Worm (Caenorhabditis elegans) whole organism, young adult: Measurements from ENCODE around the gene ZC155.2.

ENCODE experiments used
- B0019.2 ChIP-seq: fragments of 200-800 bp; sonication (Bioruptor generic); conservative IDR thresholded peaks from 2 replicates; pipeline ENCODE4 v1.3.6; 2022; ENCODE audit warnings: missing genetic modification reagents, missing genetic modification characterization, missing compliant biosample characterization
- B0261.1 ChIP-seq: sonication (generic microtip); optimal IDR thresholded peaks from 2 replicates; lab custom pipeline; 2016; ENCODE audit warnings: mild to moderate bottlenecking, missing genetic modification characterization, moderate library complexity, missing compliant biosample characterization
- F10E7.11 ChIP-seq: sonication (generic microtip); optimal IDR thresholded peaks from 2 replicates; lab custom pipeline; 2017; ENCODE audit warnings: mild to moderate bottlenecking, missing genetic modification characterization, moderate library complexity, missing compliant biosample characterization
- F22D6.2 ChIP-seq: sonication (generic microtip); optimal IDR thresholded peaks from 2 replicates; lab custom pipeline; 2016; ENCODE audit warnings: mild to moderate bottlenecking, missing genetic modification characterization, missing compliant biosample characterization
- F55B11.4 ChIP-seq: sonication (generic microtip); optimal IDR thresholded peaks from 2 replicates; lab custom pipeline; 2016; ENCODE audit warnings: missing compliant biosample characterization, missing genetic modification characterization, borderline replicate concordance; ENCODE audit not compliant: insufficient read depth
- K11D2.4 ChIP-seq: fragments of 200-800 bp; sonication (Bioruptor generic); IDR thresholded peaks from 2 replicates; pipeline ENCODE4 v1.3.6; 2022; ENCODE audit warnings: missing genetic modification reagents, missing genetic modification characterization, missing compliant biosample characterization
- T07F8.4 ChIP-seq: sonication (generic microtip); optimal IDR thresholded peaks from 2 replicates; lab custom pipeline; 2016; ENCODE audit warnings: mild to moderate bottlenecking, missing genetic modification characterization, moderate library complexity, missing compliant biosample characterization
- Y56A3A.18 ChIP-seq: fragments of 200-800 bp; sonication (Bioruptor generic); IDR thresholded peaks from 2 replicates; pipeline ENCODE4 v1.3.6; 2022; ENCODE audit warnings: missing genetic modification reagents, missing genetic modification characterization, missing compliant biosample characterization
- ama-1 ChIP-seq, 3 experiments: fragments of 150-350 bp in 1 of 3; sonication (generic microtip) in 2 of 3; optimal IDR thresholded peaks; 2 replicates each; lab custom pipeline; 2014 to 2018; ENCODE audit warnings: missing biosample characterization in 2 of 3, missing genetic modification characterization in 2 of 3, missing genetic modification reagents in 2 of 3
- bed-2 ChIP-seq: fragments of 200-800 bp; sonication (Bioruptor generic); IDR thresholded peaks from 2 replicates; pipeline ENCODE4 v1.3.6; 2022; ENCODE audit warnings: missing genetic modification reagents, missing genetic modification characterization, missing compliant biosample characterization
- ccch-3 ChIP-seq: fragments of 200-800 bp; sonication (Bioruptor generic); optimal IDR thresholded peaks from 2 replicates; lab custom pipeline; 2018; ENCODE audit warnings: mild to moderate bottlenecking, missing genetic modification characterization, missing compliant biosample characterization
- ceh-40 ChIP-seq: fragments of 200-800 bp; sonication (Bioruptor generic); IDR thresholded peaks from 2 replicates; pipeline ENCODE4 v1.3.6; 2022; ENCODE audit warnings: missing genetic modification characterization, missing compliant biosample characterization
- ceh-91 ChIP-seq: fragments of 200-800 bp; sonication (Bioruptor generic); IDR thresholded peaks from 2 replicates; pipeline ENCODE4 v1.3.6; 2022; ENCODE audit warnings: missing genetic modification reagents, missing genetic modification characterization, missing compliant biosample characterization
- dpl-1 ChIP-seq: fragments of 150-350 bp; optimal IDR thresholded peaks from 2 replicates; lab custom pipeline; 2014; ENCODE audit warnings: missing biosample characterization, missing genetic modification reagents, missing genetic modification characterization
- efl-1 ChIP-seq: fragments of 150-350 bp; optimal IDR thresholded peaks from 2 replicates; lab custom pipeline; 2014; ENCODE audit warnings: missing biosample characterization, missing genetic modification reagents, missing genetic modification characterization
- egl-44 ChIP-seq: fragments of 200-800 bp; sonication (Bioruptor generic); IDR thresholded peaks from 2 replicates; pipeline ENCODE4 v1.3.6; 2022; ENCODE audit warnings: missing genetic modification reagents, missing genetic modification characterization, missing compliant biosample characterization
- egrh-3 ChIP-seq: fragments of 200-800 bp; sonication (Bioruptor generic); IDR thresholded peaks from 2 replicates; pipeline ENCODE4 v1.3.6; 2022; ENCODE audit warnings: missing genetic modification reagents, missing genetic modification characterization, missing compliant biosample characterization
- ekl-4 ChIP-seq: fragments of 200-800 bp; sonication (Bioruptor generic); IDR thresholded peaks from 2 replicates; pipeline ENCODE4 v1.3.6; 2022; ENCODE audit warnings: missing genetic modification reagents, missing genetic modification characterization, missing compliant biosample characterization
- fkh-3 ChIP-seq: sonication (generic microtip); optimal IDR thresholded peaks from 2 replicates; lab custom pipeline; 2016; ENCODE audit warnings: mild to moderate bottlenecking, missing genetic modification characterization, missing compliant biosample characterization
- hmg-1.2 ChIP-seq: fragments of 200-800 bp; sonication (Bioruptor generic); IDR thresholded peaks from 2 replicates; pipeline ENCODE4 v1.3.6; 2022; ENCODE audit warnings: missing genetic modification reagents, missing genetic modification characterization, missing compliant biosample characterization
- hrde-1 ChIP-seq: sonication (generic microtip); optimal IDR thresholded peaks from 2 replicates; lab custom pipeline; 2016; ENCODE audit warnings: missing genetic modification characterization, mild to moderate bottlenecking, missing compliant biosample characterization, moderate library complexity, missing genotype, missing genetic modification reagents, borderline replicate concordance
- lir-1 ChIP-seq: fragments of 200-800 bp; sonication (Bioruptor generic); conservative IDR thresholded peaks from 2 replicates; pipeline ENCODE4 v1.3.6; 2022; ENCODE audit warnings: missing genetic modification reagents, missing genetic modification characterization, missing compliant biosample characterization
- lsy-27 ChIP-seq: sonication (generic microtip); optimal IDR thresholded peaks from 2 replicates; lab custom pipeline; 2017; ENCODE audit warnings: missing genetic modification characterization, mild to moderate bottlenecking, missing compliant biosample characterization, antibody characterized with exemption, missing genotype, borderline replicate concordance; ENCODE audit not compliant: insufficient read depth
- madf-3 ChIP-seq: fragments of 200-800 bp; sonication (Bioruptor generic); IDR thresholded peaks from 2 replicates; pipeline ENCODE4 v1.3.6; 2022; ENCODE audit warnings: missing genetic modification reagents, missing genetic modification characterization, missing compliant biosample characterization
- mes-4 ChIP-seq: sonication (generic microtip); optimal IDR thresholded peaks from 2 replicates; lab custom pipeline; 2016; ENCODE audit warnings: missing genotype, missing genetic modification characterization, missing compliant biosample characterization
- nfya-1 ChIP-seq: sonication (generic microtip); optimal IDR thresholded peaks from 2 replicates; lab custom pipeline; 2017; ENCODE audit warnings: antibody characterized with exemption, missing compliant biosample characterization, missing genetic modification characterization, borderline replicate concordance; ENCODE audit not compliant: insufficient read depth
- nfya-2 ChIP-seq: fragments of 200-800 bp; sonication (Bioruptor generic); IDR thresholded peaks from 2 replicates; pipeline ENCODE4 v1.3.6; 2022; ENCODE audit warnings: missing genetic modification reagents, missing genetic modification characterization, missing compliant biosample characterization
- nhr-120 ChIP-seq: fragments of 200-800 bp; sonication (Bioruptor generic); IDR thresholded peaks from 2 replicates; pipeline ENCODE4 v1.3.6; 2022; ENCODE audit warnings: missing genetic modification characterization, missing compliant biosample characterization
- nhr-27 ChIP-seq: fragments of 200-800 bp; sonication (Bioruptor generic); optimal IDR thresholded peaks from 2 replicates; lab custom pipeline; 2018; ENCODE audit warnings: mild to moderate bottlenecking, missing genetic modification characterization, moderate library complexity, missing compliant biosample characterization
- pha-4 ChIP-seq: fragments of 150-350 bp; sonication (generic microtip); optimal IDR thresholded peaks from 2 replicates; lab custom pipeline; 2014; ENCODE audit warnings: missing biosample characterization, missing genetic modification reagents, missing genetic modification characterization
- snpc-1.1 ChIP-seq: sonication (generic microtip); optimal IDR thresholded peaks from 2 replicates; lab custom pipeline; 2017; ENCODE audit warnings: missing genetic modification characterization, mild to moderate bottlenecking, missing compliant biosample characterization, antibody characterized with exemption, moderate library complexity, missing genotype, missing genetic modification reagents; ENCODE audit not compliant: insufficient read depth
- snpc-4 ChIP-seq, 5 experiments: fragments of 150-350 bp in 1 of 5; sonication (generic microtip) in 4 of 5; optimal IDR thresholded peaks; 2 replicates each; lab custom pipeline; 2014 to 2018; ENCODE audit warnings: missing genetic modification characterization in 5 of 5, missing biosample characterization in 3 of 5, antibody characterized with exemption in 2 of 5, mild to moderate bottlenecking in 2 of 5, missing compliant biosample characterization in 2 of 5, missing genotype in 2 of 5, moderate library complexity in 2 of 5, missing genetic modification reagents in 1 of 5
- somi-1 ChIP-seq: fragments of 200-800 bp; sonication (Bioruptor generic); optimal IDR thresholded peaks from 2 replicates; lab custom pipeline; 2018; ENCODE audit warnings: mild to moderate bottlenecking, missing genetic modification characterization, missing compliant biosample characterization
- sptf-2 ChIP-seq: fragments of 200-800 bp; sonication (Bioruptor generic); optimal IDR thresholded peaks from 2 replicates; lab custom pipeline; 2018; ENCODE audit warnings: mild to moderate bottlenecking, missing genetic modification characterization, missing compliant biosample characterization
- xnd-1 ChIP-seq: sonication (generic microtip); optimal IDR thresholded peaks from 2 replicates; lab custom pipeline; 2016; ENCODE audit warnings: missing genotype, missing genetic modification reagents, missing genetic modification characterization, missing compliant biosample characterization
- zfh-2 ChIP-seq: fragments of 200-800 bp; sonication (Bioruptor generic); conservative IDR thresholded peaks from 2 replicates; pipeline ENCODE4 v1.3.6; 2022; ENCODE audit warnings: missing genetic modification reagents, missing genetic modification characterization, missing compliant biosample characterization
- zim-3 ChIP-seq: sonication (generic microtip); optimal IDR thresholded peaks from 2 replicates; lab custom pipeline; 2017; ENCODE audit warnings: mild to moderate bottlenecking, missing genetic modification characterization, moderate library complexity, missing compliant biosample characterization

The ZC155.2 gene

ce11 chrIII:5181641-5182040 is 37.1 kb upstream of the ZC155.2 start:
- TF ChIP-seq hmg-1.2 (GFP tag; lab: Robert Waterston, UW) = peak; percentile 74; the same call in 1 of the 2 replicates
- no peak for TF ChIP-seq T07F8.4 (tag; lab: Kevin White, UChicago)

ce11 chrIII:5183372-5183771 is 35.4 kb upstream of the ZC155.2 start:
- TF ChIP-seq lir-1 (GFP tag; lab: Robert Waterston, UW) = no peak
- no peak for TF ChIP-seq mes-4 (tag; lab: Kevin White, UChicago)
- TF ChIP-seq B0261.1 (tag; lab: Kevin White, UChicago) = no peak
- TF ChIP-seq ceh-40 (GFP tag; lab: Robert Waterston, UW) = no peak
- TF ChIP-seq K11D2.4 = no peak
- TF ChIP-seq zfh-2 (GFP tag; lab: Robert Waterston, UW) = no peak
- TF ChIP-seq madf-3 = no peak
- no peak for TF ChIP-seq nhr-120 (GFP tag; lab: Robert Waterston, UW)
- TF ChIP-seq nfya-1 (tag; lab: Kevin White, UChicago) = no peak
- TF ChIP-seq T07F8.4 (tag; lab: Kevin White, UChicago) = no peak
- TF ChIP-seq dpl-1 (GFP tag; lab: Kevin White, UChicago) = no peak

- TF ChIP-seq F10E7.11 (tag; lab: Kevin White, UChicago) (no peak), egl-44 (GFP tag; lab: Robert Waterston, UW) (no peak), ama-1 (optimal IDR thresholded peaks at IDR 0.05; lab: Kevin White, UChicago) (no peak), ama-1 (GFP tag; optimal IDR thresholded peaks at IDR 0.05; lab: Kevin White, UChicago) (no peak), somi-1 (no peak), F22D6.2 (tag; lab: Kevin White, UChicago) (no peak), ccch-3 (GFP tag; lab: Kevin White, UChicago) (no peak), nfya-2 (GFP tag; lab: Robert Waterston, UW) (no peak), pha-4 (tag; lab: Kevin White, UChicago) (no peak), sptf-2 (GFP tag; lab: Kevin White, UChicago) (no peak), Y56A3A.18 (no peak), hrde-1 (tag; lab: Kevin White, UChicago) (no peak), fkh-3 (tag; lab: Kevin White, UChicago) (no peak), zim-3 (tag; lab: Kevin White, UChicago) (no peak), efl-1 (GFP tag; lab: Kevin White, UChicago) (no peak), egrh-3 (GFP tag; lab: Robert Waterston, UW) (no peak), xnd-1 (no peak), snpc-4 (GFP tag; optimal IDR thresholded peaks at IDR 0.05; lab: Kevin White, UChicago) (no peak), snpc-4 (tag; optimal IDR thresholded peaks at IDR 0.05; lab: Kevin White, UChicago) (no peak), B0019.2 (GFP tag; lab: Robert Waterston, UW) (no peak)
Measured at ce11 chrIII:5185620-5186019, 33.2 kb upstream of the ZC155.2 start, which contains the start of gene pup-2. Gene pup-2, plus strand, starts transcription at chrIII:5185920.

- 0 out of 2 replicates have a peak, but pooled peaks have one; percentile 2 for TF ChIP-seq ekl-4
- TF ChIP-seq bed-2 (GFP tag; lab: Robert Waterston, UW) = no peak
- no peak for TF ChIP-seq ceh-91
- no peak for TF ChIP-seq lsy-27
- no peak for TF ChIP-seq nhr-27 (tag; lab: Kevin White, UChicago)
- no peak for TF ChIP-seq somi-1
- TF ChIP-seq F55B11.4 (tag; lab: Kevin White, UChicago) = no peak
- no peak for TF ChIP-seq snpc-1.1 (tag; lab: Kevin White, UChicago)
Measured at ce11 chrIII:5188426-5188825, 30.4 kb upstream of the ZC155.2 start, which contains the start of gene K10D2.8. Gene K10D2.8, plus strand, starts transcription at chrIII:5188726.
